Worm (Caenorhabditis elegans): ENCODE data around the gene C50D2.6.

- TF ChIP-seq ztf-23 (GFP tag; IDR thresholded peaks at IDR 0.05), result no peak
- no peak for TF ChIP-seq tab-1 (GFP tag; IDR thresholded peaks at IDR 0.05)
- no peak for TF ChIP-seq cog-1 (tag; optimal IDR thresholded peaks at IDR 0.05)
- TF ChIP-seq flt-1 (GFP tag; IDR thresholded peaks at IDR 0.05), result no peak
- no peak for TF ChIP-seq klf-2 (GFP tag; conservative IDR thresholded peaks at IDR 0.05)
- no peak for TF ChIP-seq ref-1 (GFP tag; conservative IDR thresholded peaks at IDR 0.05)
- no peak for TF ChIP-seq T22C8.4 (GFP tag; IDR thresholded peaks at IDR 0.05)
- no peak for TF ChIP-seq med-1 (GFP tag; optimal IDR thresholded peaks at IDR 0.05; ENCODE audit: insufficient read depth)
- TF ChIP-seq ztf-29 (GFP tag; IDR thresholded peaks at IDR 0.05), result no peak
Observed at ce11 chrII:73329-73728, 10.9 kb upstream of the C50D2.6 start.

All from whole organism, midembryonic.